Worm (Caenorhabditis elegans): ENCODE data around the gene F36H1.12.

Gene F36H1.12

ce11 chrIV:11019962-11020550, 33.4 kb downstream of the F36H1.12 start, which contains the start of gene F13H10.8:
TSS of gene F13H10.8 (plus strand) at chrIV:11020517.
- TF ChIP-seq pha-4 (tag; optimal IDR thresholded peaks at IDR 0.05): peak; percentile 93
- no peak for TF ChIP-seq daf-12 (tag; optimal IDR thresholded peaks at IDR 0.05)
- TF ChIP-seq ceh-82 (tag; optimal IDR thresholded peaks at IDR 0.05): no peak
- peak; percentile 31 for TF ChIP-seq nfya-1 (tag; optimal IDR thresholded peaks at IDR 0.05; ENCODE audit: insufficient read depth)
- TF ChIP-seq elt-2 (tag; optimal IDR thresholded peaks at IDR 0.05): peak; percentile 76
- TF ChIP-seq nhr-25 (tag; optimal IDR thresholded peaks at IDR 0.05): peak; percentile 21
- peak; percentile 3 for TF ChIP-seq pqm-1 (tag; optimal IDR thresholded peaks at IDR 0.05)
- peak; percentile 58 for TF ChIP-seq hmg-11 (tag; optimal IDR thresholded peaks at IDR 0.05)
- peak; percentile 28 for TF ChIP-seq snpc-4 (tag; optimal IDR thresholded peaks at IDR 0.05)
- TF ChIP-seq lin-15B (tag; optimal IDR thresholded peaks at IDR 0.05): peak; percentile 25

ce11 chrIV:11015881-11016280, 37.6 kb downstream of the F36H1.12 start, which contains the start of gene F13H10.3:
TSS of gene F13H10.3 (minus strand) at chrIV:11015953.
- TF ChIP-seq aly-2 (tag; optimal IDR thresholded peaks at IDR 0.05) (no peak), nhr-77 (tag; optimal IDR thresholded peaks at IDR 0.05) (no peak), egl-5 (tag; optimal IDR thresholded peaks at IDR 0.05) (no peak), nhr-23 (tag; optimal IDR thresholded peaks at IDR 0.05) (no peak), elt-2 (tag; optimal IDR thresholded peaks at IDR 0.05) (peak; percentile 86), ceh-82 (tag; optimal IDR thresholded peaks at IDR 0.05) (no peak), pqm-1 (tag; optimal IDR thresholded peaks at IDR 0.05) (peak; percentile 66), nhr-25 (tag; optimal IDR thresholded peaks at IDR 0.05) (no peak), ZK546.5 (tag; optimal IDR thresholded peaks at IDR 0.05) (no peak)

- TF ChIP-seq nhr-237 (tag; optimal IDR thresholded peaks at IDR 0.05) (no peak), tbx-2 (tag; optimal IDR thresholded peaks at IDR 0.05) (no peak), nhr-43 (tag; optimal IDR thresholded peaks at IDR 0.05; ENCODE audit: poor library complexity, severe bottlenecking) (no peak), fkh-2 (tag; optimal IDR thresholded peaks at IDR 0.05) (no peak), nhr-77 (tag; optimal IDR thresholded peaks at IDR 0.05) (no peak), mdl-1 (tag; optimal IDR thresholded peaks at IDR 0.05) (no peak), nhr-11 (tag; optimal IDR thresholded peaks at IDR 0.05) (no peak), elt-1 (tag; optimal IDR thresholded peaks at IDR 0.05) (no peak), elt-3 (tag; optimal IDR thresholded peaks at IDR 0.05) (no peak), aly-2 (tag; optimal IDR thresholded peaks at IDR 0.05) (no peak)
Observed at ce11 chrIV:11011920-11012319, 41.6 kb downstream of the F36H1.12 start, which contains the start of gene ndx-9. TSS of gene ndx-9 (minus strand) at chrIV:11012020.

DNA sequence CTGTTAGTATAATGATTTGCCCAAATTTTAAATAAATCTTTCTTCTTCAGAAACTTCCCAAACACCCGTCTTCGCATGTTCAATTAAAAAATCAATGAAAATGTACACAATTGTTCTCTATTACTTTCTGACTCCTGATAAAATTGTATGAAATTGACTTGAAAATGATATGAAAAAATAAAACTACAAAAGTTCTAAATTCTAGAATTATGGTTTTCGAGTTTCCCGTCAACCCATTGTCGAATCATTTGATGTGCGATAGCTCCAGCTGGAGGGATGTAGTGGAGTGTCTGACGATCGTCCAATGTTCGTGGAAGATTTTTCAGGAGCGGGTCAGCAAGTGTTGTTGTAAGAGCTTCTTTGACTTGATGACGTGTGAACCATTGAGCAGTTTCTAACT, 43.6 kb downstream of the F36H1.12 start:
- TF ChIP-seq nhr-11 (tag; optimal IDR thresholded peaks at IDR 0.05) (no peak), hmg-11 (tag; optimal IDR thresholded peaks at IDR 0.05) (no peak), nhr-76 (tag; optimal IDR thresholded peaks at IDR 0.05) (no peak), fos-1 (tag; optimal IDR thresholded peaks at IDR 0.05) (no peak), skn-1 (tag; optimal IDR thresholded peaks at IDR 0.05) (no peak), pha-4 (tag; optimal IDR thresholded peaks at IDR 0.05) (no peak), unc-62 (GFP tag; optimal IDR thresholded peaks at IDR 0.05) (no peak), elt-1 (tag; optimal IDR thresholded peaks at IDR 0.05) (no peak), fkh-10 (GFP tag; optimal IDR thresholded peaks at IDR 0.05) (no peak), eor-1 (tag; optimal IDR thresholded peaks at IDR 0.05) (no peak), daf-12 (tag; optimal IDR thresholded peaks at IDR 0.05) (no peak), ceh-82 (tag; optimal IDR thresholded peaks at IDR 0.05) (no peak), sea-2 (GFP tag; optimal IDR thresholded peaks at IDR 0.05) (no peak), nhr-23 (tag; optimal IDR thresholded peaks at IDR 0.05) (no peak), lsy-12 (tag; optimal IDR thresholded peaks at IDR 0.05) (no peak), ztf-4 (tag; optimal IDR thresholded peaks at IDR 0.05) (no peak), nhr-25 (tag; optimal IDR thresholded peaks at IDR 0.05) (no peak), elt-2 (tag; optimal IDR thresholded peaks at IDR 0.05) (no peak), ceh-9 (tag; optimal IDR thresholded peaks at IDR 0.05) (no peak), nhr-67 (tag; optimal IDR thresholded peaks at IDR 0.05) (no peak)

ce11 chrIV:11008996-11009395, 44.5 kb downstream of the F36H1.12 start, which contains the start of gene F13H10.6:
TSS of gene F13H10.6 (plus strand) at chrIV:11009296.
- TF ChIP-seq ama-1 (optimal IDR thresholded peaks at IDR 0.05): no peak
- TF ChIP-seq nhr-28 (tag; optimal IDR thresholded peaks at IDR 0.05): no peak
- TF ChIP-seq nhr-237 (tag; optimal IDR thresholded peaks at IDR 0.05): no peak
- TF ChIP-seq nfya-1 (tag; optimal IDR thresholded peaks at IDR 0.05; ENCODE audit: insufficient read depth): no peak
- no peak for TF ChIP-seq ztf-11 (tag; optimal IDR thresholded peaks at IDR 0.05)
- TF ChIP-seq fkh-2 (tag; optimal IDR thresholded peaks at IDR 0.05): no peak
- no peak for TF ChIP-seq daf-12 (tag; optimal IDR thresholded peaks at IDR 0.05)
- TF ChIP-seq nhr-25 (tag; optimal IDR thresholded peaks at IDR 0.05): no peak
- no peak for TF ChIP-seq jun-1 (tag; optimal IDR thresholded peaks at IDR 0.05)
- TF ChIP-seq skn-1 (tag; optimal IDR thresholded peaks at IDR 0.05): no peak
- no peak for TF ChIP-seq unc-39 (tag; optimal IDR thresholded peaks at IDR 0.05)
- TF ChIP-seq mml-1 (tag; optimal IDR thresholded peaks at IDR 0.05): no peak
- TF ChIP-seq ZK546.5 (tag; optimal IDR thresholded peaks at IDR 0.05): no peak
- TF ChIP-seq lsy-12 (tag; optimal IDR thresholded peaks at IDR 0.05): no peak
- no peak for TF ChIP-seq ceh-9 (tag; optimal IDR thresholded peaks at IDR 0.05)
- TF ChIP-seq aly-2 (tag; optimal IDR thresholded peaks at IDR 0.05): no peak
- TF ChIP-seq lin-39 (tag; optimal IDR thresholded peaks at IDR 0.05): no peak
- no peak for TF ChIP-seq eor-1 (tag; optimal IDR thresholded peaks at IDR 0.05)
- TF ChIP-seq elt-2 (tag; optimal IDR thresholded peaks at IDR 0.05): no peak
- TF ChIP-seq fos-1 (tag; optimal IDR thresholded peaks at IDR 0.05): no peak
